Fruit fly (Drosophila melanogaster) whole organism, embryonic: Measurements from ENCODE around the gene Hecw.

Experiments
- Asciz ChIP-seq: fragments of 200-800 bp; sonication (Bioruptor generic); optimal IDR thresholded peaks from 2 replicates; lab custom pipeline; 2017; ENCODE audit warnings: missing biosample characterization, mild to moderate bottlenecking, missing genetic modification characterization, missing genetic modification reagents
- BtbVII ChIP-seq: fragments of 200-800 bp; sonication (Bioruptor generic); optimal IDR thresholded peaks from 3 replicates; lab custom pipeline; 2017; ENCODE audit warnings: missing biosample characterization, mild to moderate bottlenecking, missing genetic modification characterization
- CG10654 ChIP-seq: fragments of 200-800 bp; sonication (Bioruptor generic); optimal IDR thresholded peaks from 2 replicates; lab custom pipeline; 2016; ENCODE audit warnings: missing biosample characterization, missing genetic modification characterization
- CG10979 ChIP-seq: fragments of 200-800 bp; sonication (Bioruptor generic); optimal IDR thresholded peaks from 2 replicates; lab custom pipeline; 2018; ENCODE audit warnings: missing biosample characterization, mild to moderate bottlenecking, missing genetic modification characterization, moderate library complexity
- CG11504 ChIP-seq: fragments of 200-800 bp; sonication (Bioruptor generic); optimal IDR thresholded peaks from 3 replicates; lab custom pipeline; 2019; ENCODE audit warnings: missing biosample characterization, mild to moderate bottlenecking, missing genetic modification characterization, moderate library complexity
- CG12769 ChIP-seq: fragments of 200-800 bp; sonication (Bioruptor generic); optimal IDR thresholded peaks from 2 replicates; lab custom pipeline; 2019; ENCODE audit warnings: missing biosample characterization, mild to moderate bottlenecking, missing genetic modification characterization, moderate library complexity
- CG13296 ChIP-seq: fragments of 200-800 bp; sonication (Bioruptor generic); optimal IDR thresholded peaks from 3 replicates; lab custom pipeline; 2018; ENCODE audit warnings: missing biosample characterization, mild to moderate bottlenecking, missing genetic modification characterization
- CG14710 ChIP-seq: fragments of 200-800 bp; sonication (Bioruptor generic); optimal IDR thresholded peaks from 3 replicates; lab custom pipeline; 2019; ENCODE audit warnings: missing biosample characterization, mild to moderate bottlenecking, missing genetic modification characterization, moderate library complexity
- CG17361 ChIP-seq: fragments of 200-800 bp; sonication (Bioruptor generic); IDR thresholded peaks from 3 replicates; pipeline ENCODE4 v1.3.6; 2022; ENCODE audit warnings: missing biosample characterization, missing genetic modification characterization
- CG1832 ChIP-seq: fragments of 200-800 bp; sonication (Bioruptor generic); optimal IDR thresholded peaks from 2 replicates; lab custom pipeline; 2017; ENCODE audit warnings: missing biosample characterization, mild to moderate bottlenecking, missing genetic modification characterization, inconsistent platforms
- CG18599 ChIP-seq: fragments of 200-800 bp; sonication (Bioruptor generic); optimal IDR thresholded peaks from 3 replicates; lab custom pipeline; 2017; ENCODE audit warnings: missing biosample characterization, missing genetic modification characterization, mild to moderate bottlenecking, moderate library complexity, missing genetic modification reagents
- CG2678 ChIP-seq: fragments of 200-800 bp; sonication (Bioruptor generic); optimal IDR thresholded peaks from 3 replicates; lab custom pipeline; 2019; ENCODE audit warnings: missing biosample characterization, mild to moderate bottlenecking, missing genetic modification characterization, moderate library complexity
- CG3407 ChIP-seq: fragments of 200-800 bp; sonication (Bioruptor generic); optimal IDR thresholded peaks from 2 replicates; lab custom pipeline; 2018; ENCODE audit warnings: missing biosample characterization, mild to moderate bottlenecking, missing genetic modification characterization
- CG4617 ChIP-seq: fragments of 200-800 bp; sonication (Bioruptor generic); optimal IDR thresholded peaks from 3 replicates; lab custom pipeline; 2016; ENCODE audit warnings: missing biosample characterization, missing genetic modification characterization, borderline replicate concordance
- CG5953 ChIP-seq: fragments of 200-800 bp; sonication (Bioruptor generic); IDR thresholded peaks from 2 replicates; pipeline ENCODE4 v1.3.6; 2022; ENCODE audit warnings: missing biosample characterization, missing genetic modification characterization
- CG6654 ChIP-seq: fragments of 200-800 bp; sonication (Bioruptor generic); optimal IDR thresholded peaks from 2 replicates; lab custom pipeline; 2017; ENCODE audit warnings: missing biosample characterization, mild to moderate bottlenecking, missing genetic modification characterization
- CG7745 ChIP-seq: fragments of 200-800 bp; sonication (Bioruptor generic); optimal IDR thresholded peaks from 2 replicates; lab custom pipeline; 2018; ENCODE audit warnings: missing biosample characterization, mild to moderate bottlenecking, missing genetic modification characterization, moderate library complexity
- CG9876 ChIP-seq: fragments of 200-800 bp; sonication (Bioruptor generic); optimal IDR thresholded peaks from 2 replicates; lab custom pipeline; 2016; ENCODE audit warnings: missing biosample characterization, missing genetic modification characterization
- Chrac-16 ChIP-seq: fragments of 200-800 bp; sonication (Bioruptor generic); optimal IDR thresholded peaks from 3 replicates; lab custom pipeline; 2016; ENCODE audit warnings: missing biosample characterization, missing genetic modification characterization
- CoRest ChIP-seq: fragments of 200-800 bp; sonication (Bioruptor generic); optimal IDR thresholded peaks from 3 replicates; lab custom pipeline; 2018; ENCODE audit warnings: missing biosample characterization, mild to moderate bottlenecking, missing genetic modification characterization, moderate library complexity
- H2.0 ChIP-seq: fragments of 200-800 bp; sonication (Bioruptor generic); IDR thresholded peaks from 2 replicates; pipeline ENCODE4 v1.3.6; 2022; ENCODE audit warnings: missing biosample characterization, missing genetic modification characterization
- HLH3B ChIP-seq: fragments of 200-800 bp; sonication (Bioruptor generic); IDR thresholded peaks from 2 replicates; pipeline ENCODE4 v1.3.6; 2022; ENCODE audit warnings: missing biosample characterization, missing genetic modification characterization
- Hr39 ChIP-seq: fragments of >200 bp; optimal IDR thresholded peaks from 2 replicates; lab custom pipeline; 2017
- Mad ChIP-seq: fragments of 200-800 bp; sonication (Bioruptor generic); optimal IDR thresholded peaks from 2 replicates; lab custom pipeline; 2016; ENCODE audit warnings: missing biosample characterization, missing genetic modification characterization
- Myb ChIP-seq: fragments of 200-800 bp; sonication (Bioruptor generic); optimal IDR thresholded peaks from 2 replicates; lab custom pipeline; 2016; ENCODE audit warnings: missing biosample characterization, missing genetic modification characterization
- NC2β ChIP-seq: fragments of 200-800 bp; sonication (Bioruptor generic); optimal IDR thresholded peaks from 2 replicates; lab custom pipeline; 2016; ENCODE audit warnings: missing biosample characterization, missing genetic modification characterization
- NFAT ChIP-seq: fragments of 200-800 bp; sonication (Bioruptor generic); IDR thresholded peaks from 2 replicates; pipeline ENCODE4 v1.3.6; 2022; ENCODE audit warnings: missing biosample characterization, missing genetic modification characterization
- Scr ChIP-seq: fragments of 200-800 bp; sonication (Bioruptor generic); IDR thresholded peaks from 2 replicates; pipeline ENCODE4 v1.3.6; 2022; ENCODE audit warnings: missing biosample characterization, missing genetic modification characterization; ENCODE audit not compliant: partially characterized antibody
- Sry-β ChIP-seq: fragments of 200-800 bp; sonication (Bioruptor generic); optimal IDR thresholded peaks from 2 replicates; lab custom pipeline; 2018; ENCODE audit warnings: missing biosample characterization, mild to moderate bottlenecking, missing genetic modification characterization, moderate library complexity
- Sry-δ ChIP-seq: fragments of 200-800 bp; sonication (Bioruptor generic); optimal IDR thresholded peaks from 2 replicates; lab custom pipeline; 2016; ENCODE audit warnings: missing biosample characterization, missing genetic modification characterization
- ato ChIP-seq: fragments of 200-800 bp; sonication (Bioruptor generic); IDR thresholded peaks from 2 replicates; pipeline ENCODE4 v1.3.6; 2022; ENCODE audit warnings: missing biosample characterization, missing genetic modification characterization; ENCODE audit not compliant: partially characterized antibody
- croc ChIP-seq: fragments of 200-800 bp; sonication (Bioruptor generic); conservative IDR thresholded peaks from 3 replicates; pipeline ENCODE4 v1.3.6; 2022; ENCODE audit warnings: missing biosample characterization, missing genetic modification characterization
- crol ChIP-seq: fragments of 200-800 bp; sonication (Bioruptor generic); IDR thresholded peaks from 2 replicates; pipeline ENCODE4 v1.3.6; 2022; ENCODE audit warnings: missing biosample characterization, missing genetic modification characterization
- crp ChIP-seq, 2 experiments: fragments of 200-800 bp; sonication (Bioruptor generic); optimal IDR thresholded peaks; 2 replicates in 1 of 2; 3 replicates in 1 of 2; lab custom pipeline; 2017; ENCODE audit warnings: missing biosample characterization in 2 of 2, missing genetic modification characterization in 2 of 2, mild to moderate bottlenecking in 1 of 2, moderate library complexity in 1 of 2
- danr ChIP-seq: fragments of 200-800 bp; sonication (Bioruptor generic); IDR thresholded peaks from 2 replicates; pipeline ENCODE4 v1.3.6; 2022; ENCODE audit warnings: missing biosample characterization, missing genetic modification characterization
- dati ChIP-seq: fragments of 200-800 bp; sonication (Bioruptor generic); IDR thresholded peaks from 2 replicates; pipeline ENCODE4 v1.3.6; 2022; ENCODE audit warnings: missing biosample characterization, missing genetic modification characterization
- esg ChIP-seq: fragments of 200-800 bp; sonication (Bioruptor generic); conservative IDR thresholded peaks from 2 replicates; pipeline ENCODE4 v1.3.6; 2022; ENCODE audit warnings: missing biosample characterization, missing genetic modification characterization
- gfzf ChIP-seq: fragments of 200-800 bp; sonication (Bioruptor generic); optimal IDR thresholded peaks from 2 replicates; lab custom pipeline; 2016; ENCODE audit warnings: missing biosample characterization, mild to moderate bottlenecking, missing genetic modification characterization, moderate library complexity
- gt ChIP-seq: fragments of 200-800 bp; sonication (Bioruptor generic); IDR thresholded peaks from 2 replicates; pipeline ENCODE4 v1.3.6; 2022; ENCODE audit warnings: missing biosample characterization, missing genetic modification characterization
- hb ChIP-seq: fragments of 200-800 bp; sonication (Bioruptor generic); IDR thresholded peaks from 3 replicates; pipeline ENCODE4 v1.3.6; 2022; ENCODE audit warnings: missing biosample characterization, missing genetic modification characterization; ENCODE audit not compliant: partially characterized antibody
- jing ChIP-seq: fragments of 200-800 bp; sonication (Bioruptor generic); optimal IDR thresholded peaks from 2 replicates; lab custom pipeline; 2018; ENCODE audit warnings: missing biosample characterization, mild to moderate bottlenecking, missing genetic modification characterization
- pzg ChIP-seq: fragments of 200-800 bp; sonication (Bioruptor generic); optimal IDR thresholded peaks from 3 replicates; lab custom pipeline; 2018; ENCODE audit warnings: missing biosample characterization, mild to moderate bottlenecking, missing genetic modification characterization, moderate library complexity
- salm ChIP-seq: fragments of 200-800 bp; sonication (Bioruptor generic); optimal IDR thresholded peaks from 2 replicates; lab custom pipeline; 2018; ENCODE audit warnings: missing biosample characterization, mild to moderate bottlenecking, missing genetic modification characterization
- seq ChIP-seq: fragments of 200-800 bp; sonication (Bioruptor generic); IDR thresholded peaks from 2 replicates; pipeline ENCODE4 v1.3.6; 2022; ENCODE audit warnings: missing biosample characterization, missing genetic modification characterization
- slp2 ChIP-seq: fragments of 200-800 bp; sonication (Bioruptor generic); optimal IDR thresholded peaks from 2 replicates; lab custom pipeline; 2016; ENCODE audit warnings: missing biosample characterization, missing genetic modification characterization
- sob ChIP-seq: fragments of 200-800 bp; sonication (Bioruptor generic); IDR thresholded peaks from 2 replicates; pipeline ENCODE4 v1.3.6; 2022; ENCODE audit warnings: missing biosample characterization, missing genetic modification characterization
- tup ChIP-seq: fragments of 200-800 bp; sonication (Bioruptor generic); optimal IDR thresholded peaks from 2 replicates; lab custom pipeline; 2016; ENCODE audit warnings: missing biosample characterization, mild to moderate bottlenecking, missing genetic modification characterization, moderate library complexity
- zen ChIP-seq: fragments of 200-800 bp; sonication (Bioruptor generic); optimal IDR thresholded peaks from 3 replicates; lab custom pipeline; 2018; ENCODE audit warnings: missing biosample characterization, mild to moderate bottlenecking, missing genetic modification characterization, moderate library complexity

Hecw gene

DNA sequence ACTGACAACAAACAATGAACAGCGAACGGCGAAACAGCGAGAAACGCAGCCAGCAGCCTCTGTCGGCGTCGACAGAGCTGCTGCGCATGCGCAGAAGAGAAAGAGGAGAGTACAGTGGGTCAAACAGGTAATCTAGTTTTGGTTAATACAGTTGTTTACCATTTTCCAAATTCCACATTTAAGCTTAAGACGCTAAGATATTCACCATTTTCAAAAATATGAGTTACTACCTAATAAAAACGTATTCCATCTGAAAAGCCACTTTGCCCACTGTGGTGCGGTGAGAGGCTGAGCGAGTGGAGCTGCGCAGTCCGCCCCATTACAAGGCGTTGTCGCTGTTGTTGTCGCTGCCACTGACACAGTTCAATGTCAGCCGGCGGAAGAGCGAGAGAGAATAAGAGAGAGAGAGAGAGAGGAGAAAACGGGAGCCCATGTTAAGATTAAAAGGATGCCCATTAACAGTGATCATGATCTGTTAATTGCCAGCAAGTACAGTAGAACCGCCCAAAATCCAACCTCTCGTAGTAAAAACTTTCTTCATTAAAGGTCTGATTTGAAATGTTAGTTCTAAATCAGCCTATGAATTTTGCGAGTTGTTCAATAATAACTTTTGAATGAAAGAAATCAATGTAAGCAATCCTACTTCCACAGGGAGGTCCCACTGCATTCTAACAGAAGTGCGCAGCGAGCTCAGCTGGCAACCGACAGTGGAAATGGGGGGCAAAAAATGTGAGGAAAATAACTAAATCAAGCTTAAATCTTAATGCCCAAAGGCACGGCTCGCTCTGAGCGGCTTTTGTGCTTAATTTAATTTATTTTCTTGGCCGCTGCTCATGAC lies 42.2 kb downstream of the Hecw start (continued):
- peak; percentile 90 for TF ChIP-seq CG4617 (GFP tag; lab: Kevin White, UChicago)
- TF ChIP-seq Asciz (GFP tag; lab: Kevin White, UChicago), result peak; percentile 95
- peak; percentile 67 for TF ChIP-seq crol (GFP tag; lab: Robert Waterston, UW)
- TF ChIP-seq CG12769 (tag; lab: Kevin White, UChicago), result peak; percentile 93
- peak; percentile 92 for TF ChIP-seq CG3407 (GFP tag; lab: Kevin White, UChicago)
- peak; percentile 91 for TF ChIP-seq gt
- TF ChIP-seq CG10654, result peak; percentile 93
- TF ChIP-seq CG17361 (GFP tag; lab: Robert Waterston, UW), result peak; percentile 91
- peak; percentile 91 for TF ChIP-seq danr
- no peak for TF ChIP-seq gfzf (GFP tag; lab: Kevin White, UChicago)
- TF ChIP-seq ato (GFP tag; lab: Robert Waterston, UW), result no peak
- TF ChIP-seq NC2β (GFP tag; lab: Kevin White, UChicago), result peak; percentile 97
- peak; percentile 93 for TF ChIP-seq seq (GFP tag; lab: Robert Waterston, UW)
- peak; percentile 85 for TF ChIP-seq NFAT (GFP tag; lab: Robert Waterston, UW)
- peak; percentile 84 for TF ChIP-seq zen (tag; lab: Kevin White, UChicago)
- TF ChIP-seq salm (tag; lab: Kevin White, UChicago), result peak; percentile 93
- TF ChIP-seq sob (GFP tag; lab: Robert Waterston, UW), result peak; percentile 94
- TF ChIP-seq CG9876 (GFP tag; lab: Kevin White, UChicago), result peak; percentile 92
- peak; percentile 91 for TF ChIP-seq CoRest (tag; lab: Kevin White, UChicago)
- peak in 1 of 2 experiments; percentile 59 for TF ChIP-seq crp (GFP tag; optimal IDR thresholded peaks at IDR 0.05; lab: Kevin White, UChicago)
- peak; percentile 81 for TF ChIP-seq CG13296 (GFP tag; lab: Kevin White, UChicago)
- TF ChIP-seq tup, result peak; percentile 85
- peak; percentile 87 for TF ChIP-seq slp2
- no peak for TF ChIP-seq hb (GFP tag; lab: Robert Waterston, UW)
- peak; percentile 60 for TF ChIP-seq Sry-δ (GFP tag; lab: Kevin White, UChicago)
- peak; percentile 45 for TF ChIP-seq Sry-β (GFP tag; lab: Kevin White, UChicago)
- TF ChIP-seq HLH3B, result peak; percentile 96
- TF ChIP-seq jing (GFP tag; lab: Kevin White, UChicago), result peak; percentile 94
- peak; percentile 96 for TF ChIP-seq H2.0 (GFP tag; lab: Robert Waterston, UW)
- peak; percentile 95 for TF ChIP-seq CG5953 (GFP tag; lab: Robert Waterston, UW)
- TF ChIP-seq CG1832, result peak; percentile 47
- TF ChIP-seq Scr (GFP tag; lab: Robert Waterston, UW), result no peak
- TF ChIP-seq CG11504 (tag; lab: Kevin White, UChicago), result peak; percentile 93
- peak; percentile 91 for TF ChIP-seq CG14710 (tag; lab: Kevin White, UChicago)
- TF ChIP-seq dati, result peak; percentile 93
- peak; percentile 92 for TF ChIP-seq CG2678 (tag; lab: Kevin White, UChicago)
- peak; percentile 92 for TF ChIP-seq CG18599
- peak; percentile 95 for TF ChIP-seq CG10979 (tag; lab: Kevin White, UChicago)
- TF ChIP-seq Myb (GFP tag; lab: Kevin White, UChicago), result peak; percentile 85
- peak; percentile 85 for TF ChIP-seq BtbVII (GFP tag; lab: Kevin White, UChicago)
- TF ChIP-seq CG6654 (GFP tag; lab: Kevin White, UChicago), result peak; percentile 81
- TF ChIP-seq Hr39 (lab: Kevin White, UChicago), result no peak
- peak; percentile 94 for TF ChIP-seq esg (GFP tag; lab: Robert Waterston, UW)
- TF ChIP-seq croc (GFP tag; lab: Robert Waterston, UW), result peak; percentile 95
- no peak for TF ChIP-seq pzg
- TF ChIP-seq Chrac-16 (GFP tag; lab: Kevin White, UChicago), result peak; percentile 96
- TF ChIP-seq CG7745 (tag; lab: Kevin White, UChicago), result peak; percentile 19
- peak; percentile 91 for TF ChIP-seq Mad (GFP tag; lab: Kevin White, UChicago)
